Worm (Caenorhabditis elegans) whole organism, L4 larva: ENCODE results near the gene B0495.9.
A peak's percentile ranks its signal among the peaks of the same experiment; 100 is the strongest.

Experiments
- F49E8.2 ChIP-seq: sonication (generic microtip); optimal IDR thresholded peaks from 2 replicates; lab custom pipeline; 2016; ENCODE audit warnings: missing compliant biosample characterization, mild to moderate bottlenecking, missing genetic modification characterization, borderline replicate concordance
- ama-1 ChIP-seq: fragments of 150-350 bp; optimal IDR thresholded peaks from 2 replicates; lab custom pipeline; 2014; ENCODE audit warnings: inconsistent platforms, mixed read lengths
- dpl-1 ChIP-seq: fragments of 150-350 bp; optimal IDR thresholded peaks from 2 replicates; lab custom pipeline; 2014; ENCODE audit warnings: missing biosample characterization, missing genetic modification reagents, missing genetic modification characterization
- fkh-10 ChIP-seq: fragments of 150-350 bp; optimal IDR thresholded peaks from 2 replicates; lab custom pipeline; 2014; ENCODE audit warnings: missing biosample characterization, missing genetic modification reagents, missing genetic modification characterization
- fos-1 ChIP-seq: fragments of 150-350 bp; optimal IDR thresholded peaks from 2 replicates; lab custom pipeline; 2014; ENCODE audit warnings: missing biosample characterization, missing genetic modification characterization
- mxl-3 ChIP-seq: fragments of 200-800 bp; sonication (Bioruptor generic); optimal IDR thresholded peaks from 2 replicates; lab custom pipeline; 2018; ENCODE audit warnings: mild to moderate bottlenecking, missing genetic modification characterization, missing compliant biosample characterization
- nhr-41 ChIP-seq: fragments of 200-800 bp; sonication (Bioruptor generic); IDR thresholded peaks from 2 replicates; pipeline ENCODE4 v1.3.6; 2022; ENCODE audit warnings: missing genetic modification reagents, missing genetic modification characterization, missing compliant biosample characterization
- pha-4 ChIP-seq, 2 experiments: fragments of 150-350 bp in 1 of 2; fragments of 200-800 bp in 1 of 2; sonication (Bioruptor generic) in 1 of 2; IDR thresholded peaks in 1 of 2; optimal IDR thresholded peaks in 1 of 2; 2 replicates each; pipeline versions ENCODE4 v1.3.6 to Lab custom; 2014 to 2022; ENCODE audit warnings: missing genetic modification characterization in 2 of 2, missing genetic modification reagents in 2 of 2, missing biosample characterization in 1 of 2, missing compliant biosample characterization in 1 of 2
- sdz-12 ChIP-seq: fragments of 200-800 bp; sonication (Bioruptor generic); optimal IDR thresholded peaks from 2 replicates; lab custom pipeline; 2018; ENCODE audit warnings: mild to moderate bottlenecking, missing genetic modification characterization, missing compliant biosample characterization
- zfp-2 ChIP-seq: sonication (generic microtip); optimal IDR thresholded peaks from 2 replicates; lab custom pipeline; 2016; ENCODE audit warnings: mild to moderate bottlenecking, missing genetic modification characterization, missing compliant biosample characterization

ce11 chrII:7663704-7664660, 44.5 kb downstream of the B0495.9 start, which contains the start of the genes F18A1.7 and rpa-1:
- TF ChIP-seq mxl-3 (GFP tag; lab: Kevin White, UChicago) = no peak
- TF ChIP-seq pha-4 (GFP tag; IDR thresholded peaks at IDR 0.05; lab: Robert Waterston, UW) = no peak
- no peak for TF ChIP-seq pha-4 (tag; optimal IDR thresholded peaks at IDR 0.05; lab: Kevin White, UChicago)
- TF ChIP-seq fkh-10 (GFP tag; lab: Kevin White, UChicago) = no peak
- TF ChIP-seq ama-1 (lab: Kevin White, UChicago) = no peak
- no peak for TF ChIP-seq nhr-41 (GFP tag; lab: Robert Waterston, UW)
- TF ChIP-seq dpl-1 (GFP tag; lab: Kevin White, UChicago) = peak; percentile 73
- TF ChIP-seq fos-1 = no peak
- no peak for TF ChIP-seq zfp-2 (tag; lab: Kevin White, UChicago)
- TF ChIP-seq sdz-12 = no peak
- peak; percentile 44 for TF ChIP-seq F49E8.2
